Worm (Caenorhabditis elegans) whole organism, young adult: Measurements from ENCODE around the gene K11H3.5.

Experiments used
- C17E4.6 ChIP-seq: fragments of 200-800 bp; sonication (Bioruptor generic); IDR thresholded peaks from 2 replicates; pipeline ENCODE4 v1.3.6; 2022; ENCODE audit warnings: missing genetic modification reagents, missing genetic modification characterization, missing compliant biosample characterization
- F23B12.7 ChIP-seq: sonication (generic microtip); optimal IDR thresholded peaks from 2 replicates; lab custom pipeline; 2017; ENCODE audit warnings: missing genetic modification characterization, mild to moderate bottlenecking, missing compliant biosample characterization, antibody characterized with exemption, moderate library complexity; ENCODE audit not compliant: insufficient read depth
- F49E8.2 ChIP-seq: sonication (generic microtip); optimal IDR thresholded peaks from 3 replicates; lab custom pipeline; 2017; ENCODE audit warnings: missing genetic modification characterization, mild to moderate bottlenecking, missing compliant biosample characterization, antibody characterized with exemption, moderate library complexity; ENCODE audit not compliant: insufficient read depth
- K11D2.4 ChIP-seq: fragments of 200-800 bp; sonication (Bioruptor generic); IDR thresholded peaks from 2 replicates; pipeline ENCODE4 v1.3.6; 2022; ENCODE audit warnings: missing genetic modification reagents, missing genetic modification characterization, missing compliant biosample characterization
- K12H6.12 ChIP-seq: fragments of 200-800 bp; sonication (Bioruptor generic); optimal IDR thresholded peaks from 2 replicates; lab custom pipeline; 2018; ENCODE audit warnings: mild to moderate bottlenecking, missing genetic modification characterization, missing compliant biosample characterization
- T07F8.4 ChIP-seq: sonication (generic microtip); optimal IDR thresholded peaks from 2 replicates; lab custom pipeline; 2016; ENCODE audit warnings: mild to moderate bottlenecking, missing genetic modification characterization, moderate library complexity, missing compliant biosample characterization
- T26A5.8 ChIP-seq: sonication (generic microtip); optimal IDR thresholded peaks from 2 replicates; lab custom pipeline; 2016; ENCODE audit warnings: missing genetic modification characterization, missing compliant biosample characterization
- ZK185.1 ChIP-seq: sonication (generic microtip); optimal IDR thresholded peaks from 2 replicates; lab custom pipeline; 2016; ENCODE audit warnings: mild to moderate bottlenecking, missing genetic modification characterization, missing compliant biosample characterization; ENCODE audit not compliant: poor library complexity, severe bottlenecking
- aptf-2 ChIP-seq: fragments of 200-800 bp; sonication (Bioruptor generic); conservative IDR thresholded peaks from 2 replicates; pipeline ENCODE4 v1.3.6; 2022; ENCODE audit warnings: missing genetic modification reagents, missing genetic modification characterization, missing compliant biosample characterization
- atf-7 ChIP-seq: sonication (generic microtip); optimal IDR thresholded peaks from 2 replicates; lab custom pipeline; 2017; ENCODE audit warnings: mild to moderate bottlenecking, missing genetic modification characterization, missing compliant biosample characterization
- attf-5 ChIP-seq: fragments of 200-800 bp; sonication (Bioruptor generic); optimal IDR thresholded peaks from 2 replicates; lab custom pipeline; 2018; ENCODE audit warnings: mild to moderate bottlenecking, missing genetic modification characterization, missing compliant biosample characterization
- attf-6 ChIP-seq: fragments of 200-800 bp; sonication (Bioruptor generic); IDR thresholded peaks from 2 replicates; pipeline ENCODE4 v1.3.6; 2022; ENCODE audit warnings: missing genetic modification reagents, missing genetic modification characterization, missing compliant biosample characterization
- ccch-3 ChIP-seq: fragments of 200-800 bp; sonication (Bioruptor generic); optimal IDR thresholded peaks from 2 replicates; lab custom pipeline; 2018; ENCODE audit warnings: mild to moderate bottlenecking, missing genetic modification characterization, missing compliant biosample characterization
- ceh-79 ChIP-seq: sonication (generic microtip); optimal IDR thresholded peaks from 2 replicates; lab custom pipeline; 2017; ENCODE audit warnings: mild to moderate bottlenecking, missing genetic modification characterization, missing compliant biosample characterization
- chd-7 ChIP-seq: sonication (generic microtip); optimal IDR thresholded peaks from 2 replicates; lab custom pipeline; 2016; ENCODE audit warnings: mild to moderate bottlenecking, missing genetic modification characterization, moderate library complexity, missing compliant biosample characterization
- egl-18 ChIP-seq: fragments of 200-800 bp; sonication (Bioruptor generic); IDR thresholded peaks from 2 replicates; pipeline ENCODE4 v1.3.6; 2022; ENCODE audit warnings: missing genetic modification reagents, missing genetic modification characterization, missing compliant biosample characterization
- egl-44 ChIP-seq: fragments of 200-800 bp; sonication (Bioruptor generic); IDR thresholded peaks from 2 replicates; pipeline ENCODE4 v1.3.6; 2022; ENCODE audit warnings: missing genetic modification reagents, missing genetic modification characterization, missing compliant biosample characterization
- ekl-4 ChIP-seq: fragments of 200-800 bp; sonication (Bioruptor generic); IDR thresholded peaks from 2 replicates; pipeline ENCODE4 v1.3.6; 2022; ENCODE audit warnings: missing genetic modification reagents, missing genetic modification characterization, missing compliant biosample characterization
- gei-17 ChIP-seq: fragments of 200-800 bp; sonication (Bioruptor generic); optimal IDR thresholded peaks from 2 replicates; lab custom pipeline; 2018; ENCODE audit warnings: mild to moderate bottlenecking, missing genetic modification characterization, missing compliant biosample characterization
- him-1 ChIP-seq: sonication (generic microtip); optimal IDR thresholded peaks from 2 replicates; lab custom pipeline; 2016; ENCODE audit warnings: missing genotype, missing genetic modification reagents, missing genetic modification characterization, missing compliant biosample characterization
- hlh-12 ChIP-seq: sonication (generic microtip); optimal IDR thresholded peaks from 2 replicates; lab custom pipeline; 2016; ENCODE audit warnings: missing genetic modification characterization, missing compliant biosample characterization
- hmg-1.2 ChIP-seq: fragments of 200-800 bp; sonication (Bioruptor generic); IDR thresholded peaks from 2 replicates; pipeline ENCODE4 v1.3.6; 2022; ENCODE audit warnings: missing genetic modification reagents, missing genetic modification characterization, missing compliant biosample characterization
- let-526 ChIP-seq: fragments of 200-800 bp; sonication (Bioruptor generic); IDR thresholded peaks from 2 replicates; pipeline ENCODE4 v1.3.6; 2022; ENCODE audit warnings: missing genetic modification reagents, missing genetic modification characterization, missing compliant biosample characterization
- let-607 ChIP-seq, 2 experiments: fragments of 200-800 bp in 1 of 2; sonication (Bioruptor generic) in 1 of 2; sonication (generic microtip) in 1 of 2; optimal IDR thresholded peaks; 2 replicates each; lab custom pipeline; 2016 to 2018; ENCODE audit warnings: mild to moderate bottlenecking in 2 of 2, missing compliant biosample characterization in 2 of 2, missing genetic modification characterization in 2 of 2, moderate library complexity in 2 of 2, missing genotype in 1 of 2
- lin-35 ChIP-seq, 3 experiments: fragments of 150-350 bp in 2 of 3; sonication (generic microtip) in 1 of 3; optimal IDR thresholded peaks; 2 replicates each; lab custom pipeline; 2014 to 2018; ENCODE audit warnings: missing biosample characterization in 3 of 3, missing genetic modification characterization in 3 of 3, missing genetic modification reagents in 3 of 3
- lin-54 ChIP-seq: fragments of 200-800 bp; sonication (Bioruptor generic); optimal IDR thresholded peaks from 2 replicates; lab custom pipeline; 2018; ENCODE audit warnings: mild to moderate bottlenecking, missing genetic modification characterization, missing compliant biosample characterization
- madf-3 ChIP-seq: fragments of 200-800 bp; sonication (Bioruptor generic); IDR thresholded peaks from 2 replicates; pipeline ENCODE4 v1.3.6; 2022; ENCODE audit warnings: missing genetic modification reagents, missing genetic modification characterization, missing compliant biosample characterization
- mcd-1 ChIP-seq: fragments of 200-800 bp; sonication (Bioruptor generic); IDR thresholded peaks from 2 replicates; pipeline ENCODE4 v1.3.6; 2022; ENCODE audit warnings: missing genetic modification reagents, missing genetic modification characterization, missing compliant biosample characterization
- mel-28 ChIP-seq: sonication (generic microtip); optimal IDR thresholded peaks from 2 replicates; lab custom pipeline; 2016; ENCODE audit warnings: borderline replicate concordance, mild to moderate bottlenecking, missing genetic modification characterization, missing compliant biosample characterization
- nfyb-1 ChIP-seq: fragments of 200-800 bp; sonication (Bioruptor generic); IDR thresholded peaks from 2 replicates; pipeline ENCODE4 v1.3.6; 2022; ENCODE audit warnings: missing genetic modification reagents, missing genetic modification characterization, missing compliant biosample characterization
- nhr-27 ChIP-seq: fragments of 200-800 bp; sonication (Bioruptor generic); optimal IDR thresholded peaks from 2 replicates; lab custom pipeline; 2018; ENCODE audit warnings: mild to moderate bottlenecking, missing genetic modification characterization, moderate library complexity, missing compliant biosample characterization
- nhr-90 ChIP-seq: sonication (generic microtip); optimal IDR thresholded peaks from 2 replicates; lab custom pipeline; 2016; ENCODE audit warnings: missing genotype, mild to moderate bottlenecking, missing genetic modification characterization, missing compliant biosample characterization
- pbrm-1 ChIP-seq: fragments of 200-800 bp; sonication (Bioruptor generic); IDR thresholded peaks from 2 replicates; pipeline ENCODE4 v1.3.6; 2022; ENCODE audit warnings: missing genetic modification reagents, missing genetic modification characterization, missing compliant biosample characterization
- pha-4 ChIP-seq: fragments of 150-350 bp; sonication (generic microtip); optimal IDR thresholded peaks from 2 replicates; lab custom pipeline; 2014; ENCODE audit warnings: missing biosample characterization, missing genetic modification reagents, missing genetic modification characterization
- rcor-1 ChIP-seq: fragments of 200-800 bp; sonication (Bioruptor generic); IDR thresholded peaks from 2 replicates; pipeline ENCODE4 v1.3.6; 2022; ENCODE audit warnings: missing genetic modification reagents, missing genetic modification characterization, missing compliant biosample characterization
- rec-8 ChIP-seq, 2 experiments: sonication (generic microtip); optimal IDR thresholded peaks; 2 replicates each; lab custom pipeline; 2016; ENCODE audit warnings: mild to moderate bottlenecking in 2 of 2, missing genetic modification characterization in 2 of 2, missing genetic modification reagents in 2 of 2, missing genotype in 2 of 2, missing biosample characterization in 1 of 2, missing compliant biosample characterization in 1 of 2, moderate library complexity in 1 of 2
- repo-1 ChIP-seq: sonication (generic microtip); optimal IDR thresholded peaks from 2 replicates; lab custom pipeline; 2017; ENCODE audit warnings: mild to moderate bottlenecking, missing genetic modification characterization, missing compliant biosample characterization
- sea-2 ChIP-seq: fragments of 200-800 bp; sonication (Bioruptor generic); IDR thresholded peaks from 2 replicates; pipeline ENCODE4 v1.3.6; 2022; ENCODE audit warnings: missing genetic modification characterization, missing compliant biosample characterization
- snpc-1.1 ChIP-seq: sonication (generic microtip); optimal IDR thresholded peaks from 2 replicates; lab custom pipeline; 2017; ENCODE audit warnings: missing genetic modification characterization, mild to moderate bottlenecking, missing compliant biosample characterization, antibody characterized with exemption, moderate library complexity, missing genotype, missing genetic modification reagents; ENCODE audit not compliant: insufficient read depth
- tbp1 ChIP-seq: fragments of 200-800 bp; sonication (Bioruptor generic); optimal IDR thresholded peaks from 2 replicates; lab custom pipeline; 2018; ENCODE audit warnings: mild to moderate bottlenecking, missing genetic modification characterization, missing compliant biosample characterization
- tbx-9 ChIP-seq: sonication (generic microtip); optimal IDR thresholded peaks from 2 replicates; lab custom pipeline; 2016; ENCODE audit warnings: borderline replicate concordance, missing genetic modification characterization, inconsistent platforms, missing compliant biosample characterization
- tlf-1 ChIP-seq: fragments of 200-800 bp; sonication (Bioruptor generic); optimal IDR thresholded peaks from 2 replicates; lab custom pipeline; 2018; ENCODE audit warnings: mild to moderate bottlenecking, missing genetic modification characterization, missing compliant biosample characterization
- xnd-1 ChIP-seq: sonication (generic microtip); optimal IDR thresholded peaks from 2 replicates; lab custom pipeline; 2016; ENCODE audit warnings: missing genotype, missing genetic modification reagents, missing genetic modification characterization, missing compliant biosample characterization
- zim-3 ChIP-seq: sonication (generic microtip); optimal IDR thresholded peaks from 2 replicates; lab custom pipeline; 2017; ENCODE audit warnings: mild to moderate bottlenecking, missing genetic modification characterization, moderate library complexity, missing compliant biosample characterization
- ztf-25 ChIP-seq: fragments of 200-800 bp; sonication (Bioruptor generic); IDR thresholded peaks from 2 replicates; pipeline ENCODE4 v1.3.6; 2022; ENCODE audit warnings: missing genetic modification reagents, missing genetic modification characterization, missing compliant biosample characterization

The K11H3.5 gene

ce11 chrIII:9825073-9825828, 18.3 kb upstream of the K11H3.5 start, which contains the start of gene ZK632.9 (continued):
- TF ChIP-seq tbp1: peak; percentile 14
- no peak for TF ChIP-seq snpc-1.1 (tag; lab: Kevin White, UChicago)
- TF ChIP-seq pbrm-1 (GFP tag; lab: Robert Waterston, UW): no peak
- no peak for TF ChIP-seq attf-6 (GFP tag; lab: Robert Waterston, UW)
- no peak for TF ChIP-seq tlf-1 (GFP tag; lab: Kevin White, UChicago)
- TF ChIP-seq hlh-12 (tag; lab: Kevin White, UChicago): no peak
- TF ChIP-seq chd-7: no peak
- peak; percentile 58 for TF ChIP-seq tbx-9 (tag; lab: Kevin White, UChicago)
- no peak for TF ChIP-seq K11D2.4
- no peak for TF ChIP-seq him-1 (tag; lab: Kevin White, UChicago)
- TF ChIP-seq pha-4 (tag; lab: Kevin White, UChicago): peak; percentile 23
- no peak for TF ChIP-seq mel-28 (tag; lab: Kevin White, UChicago)
- no peak for TF ChIP-seq atf-7
- no peak for TF ChIP-seq let-526
- TF ChIP-seq gei-17: no peak
- TF ChIP-seq ccch-3: no peak
- TF ChIP-seq T07F8.4 (tag; lab: Kevin White, UChicago): no peak
- no peak for TF ChIP-seq F23B12.7
- no peak for TF ChIP-seq sea-2
- no peak for TF ChIP-seq T26A5.8
- no peak for TF ChIP-seq ceh-79 (tag; lab: Kevin White, UChicago)
- TF ChIP-seq xnd-1 (tag; lab: Kevin White, UChicago): peak; percentile 34
- TF ChIP-seq nhr-27: no peak
- TF ChIP-seq madf-3 (GFP tag; lab: Robert Waterston, UW): peak; percentile 65; the same call in 1 of the 2 replicates
- TF ChIP-seq aptf-2 (GFP tag; lab: Robert Waterston, UW): no peak
- TF ChIP-seq lin-35 (GFP tag; optimal IDR thresholded peaks at IDR 0.05; lab: Kevin White, UChicago): no peak
- no peak for TF ChIP-seq egl-44
- no peak for TF ChIP-seq C17E4.6
- TF ChIP-seq nhr-90 (tag; lab: Kevin White, UChicago): no peak
- TF ChIP-seq F49E8.2 (tag; lab: Kevin White, UChicago): no peak
- TF ChIP-seq rec-8 (tag; optimal IDR thresholded peaks at IDR 0.05; lab: Kevin White, UChicago): no peak

- peak; percentile 30 for TF ChIP-seq tlf-1 (GFP tag; lab: Kevin White, UChicago)
- TF ChIP-seq ZK185.1: no peak
- peak; percentile 40 for TF ChIP-seq repo-1
- TF ChIP-seq lin-54 (GFP tag; lab: Kevin White, UChicago): peak; percentile 39
- TF ChIP-seq let-526: peak; percentile 57; the same call in 1 of the 2 replicates
- TF ChIP-seq ekl-4: 0 out of 2 replicates have a peak, but pooled peaks have one; percentile 35
- TF ChIP-seq nfyb-1 (GFP tag; lab: Robert Waterston, UW): peak; percentile 55; the same call in 1 of the 2 replicates
- TF ChIP-seq hmg-1.2 (GFP tag; lab: Robert Waterston, UW): 0 out of 2 replicates have a peak, but pooled peaks have one; percentile 25
- no peak for TF ChIP-seq egl-18 (GFP tag; lab: Robert Waterston, UW)
- TF ChIP-seq chd-7: peak; percentile 18
- TF ChIP-seq tbp1: peak; percentile 56
- TF ChIP-seq attf-5: peak; percentile 73
- no peak for TF ChIP-seq rcor-1 (GFP tag; lab: Robert Waterston, UW)
- 0 out of 2 replicates have a peak, but pooled peaks have one; percentile 61 for TF ChIP-seq mcd-1 (GFP tag; lab: Robert Waterston, UW)
- TF ChIP-seq madf-3 (GFP tag; lab: Robert Waterston, UW): no peak
- TF ChIP-seq lin-35 (GFP tag; optimal IDR thresholded peaks at IDR 0.05; lab: Kevin White, UChicago): peak in 1 of 3 experiments; percentile 44
- TF ChIP-seq ztf-25 (GFP tag; lab: Robert Waterston, UW): no peak
- peak; percentile 52 for TF ChIP-seq atf-7
- TF ChIP-seq let-607 (tag; optimal IDR thresholded peaks at IDR 0.05; lab: Kevin White, UChicago): peak; percentile 22 to 26
- TF ChIP-seq pbrm-1 (GFP tag; lab: Robert Waterston, UW): 0 out of 2 replicates have a peak, but pooled peaks have one; percentile 48
- no peak for TF ChIP-seq zim-3 (tag; lab: Kevin White, UChicago)
- TF ChIP-seq K12H6.12 (tag; lab: Kevin White, UChicago): peak; percentile 50
Measured at ce11 chrIII:9826005-9826404, 17.6 kb upstream of the K11H3.5 start.
